Worm (Caenorhabditis elegans): Measurements from ENCODE around the gene phf-10.

Gene phf-10

ce11 chrV:311485-312090 lies at the start of gene phf-10 (continued):
- TF ChIP-seq ceh-82 (tag; optimal IDR thresholded peaks at IDR 0.05) (peak in 1 of 3 experiments; percentile 6), lin-39 (tag; optimal IDR thresholded peaks at IDR 0.05) (no peak), F16B12.6 (tag; optimal IDR thresholded peaks at IDR 0.05) (peak; percentile 83), pqm-1 (tag; optimal IDR thresholded peaks at IDR 0.05) (no peak), egl-27 (tag; optimal IDR thresholded peaks at IDR 0.05) (no peak), nhr-20 (tag; optimal IDR thresholded peaks at IDR 0.05) (peak; percentile 44), nhr-85 (tag) (no peak), mab-9 (GFP tag; IDR thresholded peaks at IDR 0.05) (no peak), hlh-4 (tag; optimal IDR thresholded peaks at IDR 0.05) (no peak), lin-15B (tag; optimal IDR thresholded peaks at IDR 0.05) (no peak), sptf-1 (tag; optimal IDR thresholded peaks at IDR 0.05) (no peak), ztf-11 (tag; optimal IDR thresholded peaks at IDR 0.05) (no peak), swsn-7 (tag; optimal IDR thresholded peaks at IDR 0.05) (peak; percentile 41), snu-23 (GFP tag; optimal IDR thresholded peaks at IDR 0.05) (peak; percentile 56), ceh-90 (tag; optimal IDR thresholded peaks at IDR 0.05) (no peak), nhr-11 (tag; optimal IDR thresholded peaks at IDR 0.05) (no peak), dsc-1 (tag; optimal IDR thresholded peaks at IDR 0.05) (peak; percentile 39), lsy-2 (tag; optimal IDR thresholded peaks at IDR 0.05) (peak; percentile 38 to 51), isw-1 (GFP tag; IDR thresholded peaks at IDR 0.05) (no peak; the same call in 1 of the 2 replicates), unc-130 (tag; optimal IDR thresholded peaks at IDR 0.05) (peak; percentile 19), hpl-2 (GFP tag; optimal IDR thresholded peaks at IDR 0.05) (no peak), efl-1 (optimal IDR thresholded peaks at IDR 0.05) (peak; percentile 16 to 76), efl-1 (GFP tag; optimal IDR thresholded peaks at IDR 0.05 in 1 of 2) (peak; percentile 75 to 97), lir-3 (tag; optimal IDR thresholded peaks at IDR 0.05; ENCODE audit: poor library complexity) (no peak), ceh-88 (GFP tag; IDR thresholded peaks at IDR 0.05) (no peak), unc-62 (GFP tag; optimal IDR thresholded peaks at IDR 0.05) (no peak), sup-37 (GFP tag; optimal IDR thresholded peaks at IDR 0.05) (no peak), irx-1 (tag; optimal IDR thresholded peaks at IDR 0.05) (no peak), nhr-12 (tag; optimal IDR thresholded peaks at IDR 0.05) (no peak), zag-1 (tag; optimal IDR thresholded peaks at IDR 0.05) (no peak), rnt-1 (tag; optimal IDR thresholded peaks at IDR 0.05) (no peak), nhr-71 (tag; optimal IDR thresholded peaks at IDR 0.05) (no peak), fos-1 (tag; optimal IDR thresholded peaks at IDR 0.05) (no peak)

DNA sequence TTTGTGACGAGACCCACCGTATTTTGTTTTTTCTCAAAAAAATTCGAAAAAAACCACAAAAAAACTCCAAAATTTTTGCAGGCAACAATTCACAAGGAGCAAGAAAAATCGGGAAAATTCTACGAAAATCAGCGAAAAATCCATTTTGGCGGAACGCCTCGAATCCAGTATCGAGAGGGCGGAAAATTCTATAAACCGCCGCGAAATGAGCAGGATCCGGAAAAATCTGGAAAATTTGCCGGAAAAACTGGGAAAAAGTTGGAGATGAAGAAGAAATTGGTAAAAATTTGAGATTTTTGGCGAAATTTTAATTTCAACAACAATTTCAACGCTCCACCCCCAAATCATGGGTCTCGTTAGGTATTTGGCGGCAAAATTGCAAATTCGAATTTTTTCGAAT lies 48.7 kb upstream of the phf-10 start:
- no peak for TF ChIP-seq C34B4.2 (tag; optimal IDR thresholded peaks at IDR 0.05)
- no peak for TF ChIP-seq pag-3 (tag; optimal IDR thresholded peaks at IDR 0.05; ENCODE audit: borderline replicate concordance, insufficient read depth)
- no peak for TF ChIP-seq efl-1 (optimal IDR thresholded peaks at IDR 0.05)
- TF ChIP-seq efl-1 (GFP tag; optimal IDR thresholded peaks at IDR 0.05 in 1 of 2) = peak in 1 of 2 experiments; percentile 52

DNA sequence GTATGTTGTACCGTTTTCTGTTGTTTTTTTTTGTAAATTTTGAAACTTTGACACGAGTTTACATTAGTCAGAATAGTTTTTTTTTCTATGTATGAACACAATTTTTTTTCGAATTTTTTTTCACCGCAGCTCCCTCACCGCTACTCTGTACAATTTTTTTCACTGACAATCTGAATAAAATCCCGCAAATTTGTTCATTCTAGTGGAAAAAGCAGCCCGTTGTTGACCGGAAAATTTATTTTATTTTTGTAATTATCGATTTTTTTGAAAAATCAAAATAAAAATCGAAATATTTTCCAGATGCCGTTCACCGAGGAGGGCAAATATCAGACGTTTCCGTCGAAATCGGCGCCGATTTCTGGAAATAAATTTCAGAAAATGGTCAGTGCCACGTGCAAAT lies 48.1 kb upstream of the phf-10 start, which contains the start of gene T22H9.1:
T22H9.1 (plus strand) TSS at position 301 of the 400 bp plus-strand sequence.
- no peak for TF ChIP-seq ama-1 (optimal IDR thresholded peaks at IDR 0.05)
- no peak for TF ChIP-seq tbx-2 (tag; optimal IDR thresholded peaks at IDR 0.05)
- no peak for TF ChIP-seq hpl-2 (GFP tag; optimal IDR thresholded peaks at IDR 0.05)
- no peak for TF ChIP-seq egl-27 (tag; optimal IDR thresholded peaks at IDR 0.05)
- no peak for TF ChIP-seq nhr-77 (tag; optimal IDR thresholded peaks at IDR 0.05)
- no peak for TF ChIP-seq zip-4 (GFP tag; optimal IDR thresholded peaks at IDR 0.05)
- TF ChIP-seq efl-1 (optimal IDR thresholded peaks at IDR 0.05) = no peak
- TF ChIP-seq efl-1 (GFP tag; optimal IDR thresholded peaks at IDR 0.05 in 1 of 2) = no peak
- TF ChIP-seq lin-39 (tag; optimal IDR thresholded peaks at IDR 0.05) = no peak
- TF ChIP-seq dsc-1 (tag; optimal IDR thresholded peaks at IDR 0.05) = no peak
- TF ChIP-seq lin-14 (GFP tag; optimal IDR thresholded peaks at IDR 0.05) = no peak
- no peak for TF ChIP-seq mep-1 (tag; optimal IDR thresholded peaks at IDR 0.05)
- TF ChIP-seq snpc-4 (tag; optimal IDR thresholded peaks at IDR 0.05) = no peak
- TF ChIP-seq skn-1 (tag; optimal IDR thresholded peaks at IDR 0.05) = no peak

Data from whole organism, L1 larva.